Worm (Caenorhabditis elegans) whole organism, L2 larva: ENCODE data around the gene cutc-1.

Experiments
- alr-1 ChIP-seq: fragments of 150-350 bp; optimal IDR thresholded peaks from 2 replicates; lab custom pipeline; 2014; ENCODE audit warnings: missing biosample characterization, missing genetic modification characterization
- elt-1 ChIP-seq: fragments of 150-350 bp; optimal IDR thresholded peaks from 2 replicates; lab custom pipeline; 2014; ENCODE audit warnings: missing biosample characterization, missing genetic modification characterization
- elt-3 ChIP-seq: sonication (generic microtip); optimal IDR thresholded peaks from 2 replicates; lab custom pipeline; 2017; ENCODE audit warnings: missing biosample characterization, missing genetic modification characterization
- fos-1 ChIP-seq: fragments of 150-350 bp; optimal IDR thresholded peaks from 2 replicates; lab custom pipeline; 2014; ENCODE audit warnings: missing biosample characterization, missing genetic modification characterization
- nhr-11 ChIP-seq: fragments of 150-350 bp; optimal IDR thresholded peaks from 2 replicates; lab custom pipeline; 2014; ENCODE audit warnings: missing biosample characterization, missing genetic modification characterization
- nhr-12 ChIP-seq: fragments of 150-350 bp; optimal IDR thresholded peaks from 2 replicates; lab custom pipeline; 2014; ENCODE audit warnings: missing biosample characterization, missing genetic modification characterization
- nhr-237 ChIP-seq: fragments of 150-350 bp; optimal IDR thresholded peaks from 2 replicates; lab custom pipeline; 2014; ENCODE audit warnings: missing biosample characterization, missing genetic modification characterization
- nhr-77 ChIP-seq: fragments of 150-350 bp; optimal IDR thresholded peaks from 2 replicates; lab custom pipeline; 2014; ENCODE audit warnings: missing biosample characterization, missing genetic modification characterization
- snpc-4 ChIP-seq: fragments of 150-350 bp; optimal IDR thresholded peaks from 2 replicates; lab custom pipeline; 2014; ENCODE audit warnings: missing biosample characterization, missing genetic modification characterization
- zag-1 ChIP-seq: fragments of 150-350 bp; optimal IDR thresholded peaks from 2 replicates; lab custom pipeline; 2014; ENCODE audit warnings: missing biosample characterization, missing genetic modification characterization
- ztf-4 ChIP-seq: fragments of 150-350 bp; optimal IDR thresholded peaks from 2 replicates; lab custom pipeline; 2014; ENCODE audit warnings: missing biosample characterization, missing genetic modification characterization

- TF ChIP-seq zag-1 (tag; lab: Kevin White, UChicago), result peak; percentile 89
- no peak for TF ChIP-seq elt-3 (tag; lab: Kevin White, UChicago)
- TF ChIP-seq nhr-237, result no peak
- TF ChIP-seq ztf-4 (tag; lab: Kevin White, UChicago), result peak; percentile 91
- peak; percentile 88 for TF ChIP-seq fos-1 (tag; lab: Kevin White, UChicago)
- no peak for TF ChIP-seq elt-1 (tag; lab: Kevin White, UChicago)
- TF ChIP-seq nhr-11, result no peak
- peak; percentile 62 for TF ChIP-seq nhr-12 (tag; lab: Kevin White, UChicago)
- peak; percentile 64 for TF ChIP-seq snpc-4
- no peak for TF ChIP-seq nhr-77 (tag; lab: Kevin White, UChicago)
- no peak for TF ChIP-seq alr-1
Observed at ce11 chrIII:8417192-8417967, 14.0 kb upstream of the cutc-1 start.
